Fruit fly (Drosophila melanogaster): ENCODE results near the gene CG31064.

Gene CG31064

dm6 chr3R:27240967-27241366 lies 2.1 kb upstream of the CG31064 start, which contains the start of gene CG17991:
Gene CG17991 (plus strand): TSS chr3R:27241267.
- no peak for TF ChIP-seq CG34367 (tag; optimal IDR thresholded peaks at IDR 0.05)
- no peak for TF ChIP-seq CG4496 (GFP tag; IDR thresholded peaks at IDR 0.05)
- no peak for TF ChIP-seq rn (GFP tag; IDR thresholded peaks at IDR 0.05)
- TF ChIP-seq Pif1A (GFP tag; optimal IDR thresholded peaks at IDR 0.05), result no peak
- TF ChIP-seq CG12605 (GFP tag; IDR thresholded peaks at IDR 0.05), result no peak
- no peak for TF ChIP-seq D1 (tag; optimal IDR thresholded peaks at IDR 0.05)
- TF ChIP-seq Ets98B (GFP tag; IDR thresholded peaks at IDR 0.05), result no peak
- TF ChIP-seq CG9948 (tag; optimal IDR thresholded peaks at IDR 0.05), result no peak
- no peak for TF ChIP-seq CG8159 (tag; optimal IDR thresholded peaks at IDR 0.05)
- TF ChIP-seq Pif1B (GFP tag; optimal IDR thresholded peaks at IDR 0.05), result no peak
- no peak for TF ChIP-seq gl (tag; optimal IDR thresholded peaks at IDR 0.05)
- no peak for TF ChIP-seq EcR (GFP tag; optimal IDR thresholded peaks at IDR 0.05)
- TF ChIP-seq CG15710 (tag; optimal IDR thresholded peaks at IDR 0.05), result no peak
- no peak for TF ChIP-seq CG8301 (tag; optimal IDR thresholded peaks at IDR 0.05)

- TF ChIP-seq Pif1B (GFP tag; optimal IDR thresholded peaks at IDR 0.05) (no peak), Ets98B (GFP tag; IDR thresholded peaks at IDR 0.05) (no peak), CG8159 (tag; optimal IDR thresholded peaks at IDR 0.05) (no peak), CG34367 (tag; optimal IDR thresholded peaks at IDR 0.05) (no peak), Pif1A (GFP tag; optimal IDR thresholded peaks at IDR 0.05) (no peak), CG9948 (tag; optimal IDR thresholded peaks at IDR 0.05) (no peak), fd96Ca (GFP tag; IDR thresholded peaks at IDR 0.05) (no peak), CG17806 (tag; optimal IDR thresholded peaks at IDR 0.05) (no peak), CG13204 (GFP tag; optimal IDR thresholded peaks at IDR 0.05) (no peak), CG14655 (GFP tag; optimal IDR thresholded peaks at IDR 0.05) (no peak), D1 (tag; optimal IDR thresholded peaks at IDR 0.05) (no peak)
Observed at dm6 chr3R:27237980-27238379, 905 bp downstream of the CG31064 start.

dm6 chr3R:27233398-27233797 lies 5.5 kb downstream of the CG31064 start, which contains the start of gene CG31068:
Gene CG31068 (plus strand): TSS chr3R:27233698.
- TF ChIP-seq CG8301 (tag; optimal IDR thresholded peaks at IDR 0.05) (no peak), D1 (tag; optimal IDR thresholded peaks at IDR 0.05) (no peak), CG13204 (GFP tag; optimal IDR thresholded peaks at IDR 0.05) (no peak), Pif1A (GFP tag; optimal IDR thresholded peaks at IDR 0.05) (no peak), CG8159 (tag; optimal IDR thresholded peaks at IDR 0.05) (no peak), fd96Ca (GFP tag; IDR thresholded peaks at IDR 0.05) (no peak), CG9948 (tag; optimal IDR thresholded peaks at IDR 0.05) (no peak), CG15710 (tag; optimal IDR thresholded peaks at IDR 0.05) (no peak), Ets98B (GFP tag; IDR thresholded peaks at IDR 0.05) (no peak), Snoo (tag; optimal IDR thresholded peaks at IDR 0.05) (no peak)

dm6 chr3R:27229368-27229767 lies 9.5 kb downstream of the CG31064 start, which contains the start of gene CG42814:
Gene CG42814 (minus strand): TSS chr3R:27229468.
- no peak for TF ChIP-seq EcR (GFP tag; optimal IDR thresholded peaks at IDR 0.05)
- TF ChIP-seq rn (GFP tag; IDR thresholded peaks at IDR 0.05), result no peak
- TF ChIP-seq CG17806 (tag; optimal IDR thresholded peaks at IDR 0.05), result no peak
- TF ChIP-seq D1 (tag; optimal IDR thresholded peaks at IDR 0.05), result no peak
- no peak for TF ChIP-seq CG10348 (GFP tag; IDR thresholded peaks at IDR 0.05)

dm6 chr3R:27228342-27228741 lies 10.5 kb downstream of the CG31064 start, which contains the start of gene CG42813:
Gene CG42813 (minus strand): TSS chr3R:27228561.
- TF ChIP-seq CG8159 (tag; optimal IDR thresholded peaks at IDR 0.05) (no peak), CG10348 (GFP tag; IDR thresholded peaks at IDR 0.05) (no peak), Pif1A (GFP tag; optimal IDR thresholded peaks at IDR 0.05) (no peak), CG12605 (GFP tag; IDR thresholded peaks at IDR 0.05) (no peak), CG9948 (tag; optimal IDR thresholded peaks at IDR 0.05) (no peak), CG15710 (tag; optimal IDR thresholded peaks at IDR 0.05) (no peak), CG4496 (GFP tag; IDR thresholded peaks at IDR 0.05) (peak; percentile 67; the same call in 2 of the 3 replicates), Ets98B (GFP tag; IDR thresholded peaks at IDR 0.05) (peak; percentile 40; the same call in 1 of the 2 replicates)

- no peak for TF ChIP-seq CG8159 (tag; optimal IDR thresholded peaks at IDR 0.05)
- peak; percentile 16 for TF ChIP-seq CG13204 (GFP tag; optimal IDR thresholded peaks at IDR 0.05)
- TF ChIP-seq EcR (GFP tag; optimal IDR thresholded peaks at IDR 0.05), result peak; percentile 41
Observed at dm6 chr3R:27226080-27226648, 12.7 kb downstream of the CG31064 start.

- TF ChIP-seq CG13204 (GFP tag; optimal IDR thresholded peaks at IDR 0.05) (no peak), CG34367 (tag; optimal IDR thresholded peaks at IDR 0.05) (no peak), D1 (tag; optimal IDR thresholded peaks at IDR 0.05) (no peak), CG32121 (GFP tag; IDR thresholded peaks at IDR 0.05) (no peak), CG12605 (GFP tag; IDR thresholded peaks at IDR 0.05) (no peak), CG8159 (tag; optimal IDR thresholded peaks at IDR 0.05) (peak; percentile 33), CG4496 (GFP tag; IDR thresholded peaks at IDR 0.05) (no peak), Snoo (tag; optimal IDR thresholded peaks at IDR 0.05) (no peak), EcR (GFP tag; optimal IDR thresholded peaks at IDR 0.05) (no peak), CG14655 (GFP tag; optimal IDR thresholded peaks at IDR 0.05) (peak; percentile 20), gl (tag; optimal IDR thresholded peaks at IDR 0.05) (no peak), Pif1B (GFP tag; optimal IDR thresholded peaks at IDR 0.05) (no peak), CG17806 (tag; optimal IDR thresholded peaks at IDR 0.05) (no peak), CG8301 (tag; optimal IDR thresholded peaks at IDR 0.05) (peak; percentile 4), CG9948 (tag; optimal IDR thresholded peaks at IDR 0.05) (peak; percentile 22)
Observed at dm6 chr3R:27225490-27225889, 13.4 kb downstream of the CG31064 start.

Measured in whole organism, pupa.